Worm (Caenorhabditis elegans): ENCODE data around the gene abt-1.

Gene abt-1

ce11 chrIV:10251764-10252163, 37.1 kb upstream of the abt-1 start:
- TF ChIP-seq nhr-23 (tag; optimal IDR thresholded peaks at IDR 0.05) (no peak), ztf-1 (GFP tag; conservative IDR thresholded peaks at IDR 0.05) (no peak), blmp-1 (tag; optimal IDR thresholded peaks at IDR 0.05; ENCODE audit: insufficient read depth) (no peak), mdl-1 (tag; optimal IDR thresholded peaks at IDR 0.05) (no peak)

- TF ChIP-seq sem-4 (tag; optimal IDR thresholded peaks at IDR 0.05) = no peak
- TF ChIP-seq crh-2 (tag; optimal IDR thresholded peaks at IDR 0.05) = peak; percentile 24
- TF ChIP-seq nhr-237 (tag; optimal IDR thresholded peaks at IDR 0.05) = no peak
- TF ChIP-seq mdl-1 (tag; optimal IDR thresholded peaks at IDR 0.05) = no peak
- no peak for TF ChIP-seq lsy-2 (tag; optimal IDR thresholded peaks at IDR 0.05)
- peak; percentile 30 for TF ChIP-seq sma-9 (GFP tag; optimal IDR thresholded peaks at IDR 0.05)
- TF ChIP-seq sma-9 (tag; optimal IDR thresholded peaks at IDR 0.05) = no peak
- TF ChIP-seq aly-2 (tag; optimal IDR thresholded peaks at IDR 0.05) = no peak
- TF ChIP-seq peb-1 (tag; optimal IDR thresholded peaks at IDR 0.05) = no peak
- TF ChIP-seq nhr-12 (tag; optimal IDR thresholded peaks at IDR 0.05) = no peak
- TF ChIP-seq dmd-4 (tag; optimal IDR thresholded peaks at IDR 0.05) = no peak
- no peak for TF ChIP-seq nhr-129 (tag; optimal IDR thresholded peaks at IDR 0.05)
- peak; percentile 8 for TF ChIP-seq nhr-21 (tag; optimal IDR thresholded peaks at IDR 0.05)
- TF ChIP-seq ZK546.5 (tag; optimal IDR thresholded peaks at IDR 0.05) = no peak
- TF ChIP-seq R02D3.7 (tag; optimal IDR thresholded peaks at IDR 0.05) = no peak
- TF ChIP-seq blmp-1 (tag; optimal IDR thresholded peaks at IDR 0.05; ENCODE audit: insufficient read depth) = no peak
- no peak for TF ChIP-seq unc-62 (GFP tag; optimal IDR thresholded peaks at IDR 0.05)
- TF ChIP-seq gmeb-1 (tag; optimal IDR thresholded peaks at IDR 0.05) = no peak
Measured at ce11 chrIV:10251261-10251660, 36.5 kb upstream of the abt-1 start.

ce11 chrIV:10250577-10251075, 35.9 kb upstream of the abt-1 start, which contains the start of gene daf-14:
Gene daf-14 (plus strand): TSS chrIV:10250627.
- TF ChIP-seq sma-9 (GFP tag; optimal IDR thresholded peaks at IDR 0.05) = peak; percentile 81
- TF ChIP-seq sma-9 (tag; optimal IDR thresholded peaks at IDR 0.05) = no peak
- peak; percentile 21 for TF ChIP-seq gmeb-1 (tag; optimal IDR thresholded peaks at IDR 0.05)
- no peak for TF ChIP-seq ceh-82 (tag; optimal IDR thresholded peaks at IDR 0.05)
- TF ChIP-seq sma-3 (GFP tag; optimal IDR thresholded peaks at IDR 0.05) = peak; percentile 61
- TF ChIP-seq crh-2 (tag; optimal IDR thresholded peaks at IDR 0.05) = peak; percentile 60

- TF ChIP-seq ztf-4 (tag; optimal IDR thresholded peaks at IDR 0.05) (no peak), sma-3 (GFP tag; optimal IDR thresholded peaks at IDR 0.05) (peak; percentile 26), nhr-25 (tag; optimal IDR thresholded peaks at IDR 0.05) (peak; percentile 45), crh-2 (tag; optimal IDR thresholded peaks at IDR 0.05) (peak; percentile 61), sma-9 (GFP tag; optimal IDR thresholded peaks at IDR 0.05) (no peak), sma-9 (tag; optimal IDR thresholded peaks at IDR 0.05) (no peak), ceh-16 (tag; optimal IDR thresholded peaks at IDR 0.05) (no peak), ztf-1 (GFP tag; conservative IDR thresholded peaks at IDR 0.05) (no peak), nhr-129 (tag; optimal IDR thresholded peaks at IDR 0.05) (no peak), C34F6.9 (tag; optimal IDR thresholded peaks at IDR 0.05) (no peak), ztf-11 (tag; optimal IDR thresholded peaks at IDR 0.05) (no peak), aly-2 (tag; optimal IDR thresholded peaks at IDR 0.05) (no peak), blmp-1 (tag; optimal IDR thresholded peaks at IDR 0.05; ENCODE audit: insufficient read depth) (peak; percentile 77), F13H6.1 (tag; optimal IDR thresholded peaks at IDR 0.05) (no peak), sem-4 (tag; optimal IDR thresholded peaks at IDR 0.05) (no peak), mdl-1 (tag; optimal IDR thresholded peaks at IDR 0.05) (no peak), ama-1 (optimal IDR thresholded peaks at IDR 0.05) (no peak), lin-11 (tag; optimal IDR thresholded peaks at IDR 0.05) (no peak), dmd-4 (tag; optimal IDR thresholded peaks at IDR 0.05) (no peak), mab-5 (tag; optimal IDR thresholded peaks at IDR 0.05) (no peak), skn-1 (tag; optimal IDR thresholded peaks at IDR 0.05) (no peak), lsy-2 (tag; optimal IDR thresholded peaks at IDR 0.05) (peak in 1 of 2 experiments; percentile 36), unc-62 (GFP tag; optimal IDR thresholded peaks at IDR 0.05) (no peak), nhr-23 (tag; optimal IDR thresholded peaks at IDR 0.05) (no peak), nhr-77 (tag; optimal IDR thresholded peaks at IDR 0.05) (no peak), nhr-12 (tag; optimal IDR thresholded peaks at IDR 0.05) (no peak), nhr-10 (tag; optimal IDR thresholded peaks at IDR 0.05) (no peak)
Measured at ce11 chrIV:10245666-10246210, 31.0 kb upstream of the abt-1 start, which contains the start of gene F01G10.10. Gene F01G10.10 (plus strand): TSS chrIV:10246160.
